Fruit fly (Drosophila melanogaster) whole organism: Measurements from ENCODE around the gene CG3862.
A peak's percentile ranks its signal among the peaks of the same experiment; 100 is the strongest.

Experiments
- CG8478 ChIP-seq: fragments of >200 bp; optimal IDR thresholded peaks from 2 replicates; lab custom pipeline; 2018; ENCODE audit warnings: inconsistent platforms
- Dll ChIP-seq: fragments of >200 bp; optimal IDR thresholded peaks from 2 replicates; lab custom pipeline; 2017
- EcR ChIP-seq, 2 experiments: fragments of >200 bp; optimal IDR thresholded peaks; 2 replicates each; lab custom pipeline; 2017; ENCODE audit warnings: missing biosample characterization in 2 of 2, missing genetic modification characterization in 2 of 2, missing genetic modification reagents in 2 of 2
- pan ChIP-seq: fragments of >200 bp; optimal IDR thresholded peaks from 2 replicates; lab custom pipeline; 2017
- psq ChIP-seq: fragments of >200 bp; optimal IDR thresholded peaks from 2 replicates; lab custom pipeline; 2017
- usp ChIP-seq: fragments of >200 bp; optimal IDR thresholded peaks from 2 replicates; lab custom pipeline; 2017; ENCODE audit warnings: missing biosample characterization, missing genetic modification characterization, mixed read lengths

CG3862 gene

DNA sequence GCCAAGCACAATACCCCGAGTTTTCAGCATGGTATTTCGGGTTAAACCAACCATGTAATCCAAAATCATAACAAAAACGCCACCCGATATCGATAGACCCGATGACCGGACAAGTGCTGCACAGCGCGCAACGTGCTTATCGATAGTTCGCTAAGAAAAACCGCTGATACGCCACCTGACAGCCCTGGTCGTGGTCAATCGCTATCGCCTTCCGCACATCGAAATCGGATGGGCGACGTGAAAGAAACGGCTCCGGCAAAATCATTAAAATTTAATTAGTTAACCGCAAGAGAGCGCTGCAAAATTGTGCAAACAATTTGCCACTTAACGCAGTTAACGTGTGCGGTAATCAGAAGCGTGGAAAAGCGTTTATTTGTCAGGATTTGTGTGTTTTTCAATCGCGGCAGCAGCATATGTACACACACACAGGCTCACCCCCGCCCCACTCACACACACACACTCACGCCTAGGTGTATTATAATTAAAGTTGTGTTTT lies at the start of gene CG3862, which contains the start of gene dock:
TSS of gene CG3862 (minus strand) at position 94 of the 496 bp plus-strand sequence.
TSS of gene dock (plus strand) at position 202 of the 496 bp plus-strand sequence.
- no peak for TF ChIP-seq Dll (lab: Kevin White, UChicago)

- TF ChIP-seq usp (GFP tag; lab: Kevin White, UChicago): no peak
- no peak for TF ChIP-seq psq (lab: Kevin White, UChicago)
- no peak for TF ChIP-seq CG8478 (lab: Kevin White, UChicago)
- TF ChIP-seq EcR (GFP tag; optimal IDR thresholded peaks at IDR 0.05; lab: Kevin White, UChicago): no peak
- no peak for TF ChIP-seq pan (lab: Kevin White, UChicago)
- TF ChIP-seq Dll (lab: Kevin White, UChicago): no peak
These were observed 48.3 kb upstream of the CG3862 start for dm6 chr2L:873724-874504.

dm6 chr2L:871419-871846 lies 45.8 kb upstream of the CG3862 start:
- TF ChIP-seq EcR (GFP tag; optimal IDR thresholded peaks at IDR 0.05; lab: Kevin White, UChicago) (no peak), CG8478 (lab: Kevin White, UChicago) (no peak), Dll (lab: Kevin White, UChicago) (no peak), pan (lab: Kevin White, UChicago) (no peak), usp (GFP tag; lab: Kevin White, UChicago) (no peak), psq (lab: Kevin White, UChicago) (no peak)

dm6 chr2L:870749-871418 lies 45.2 kb upstream of the CG3862 start:
- TF ChIP-seq pan (lab: Kevin White, UChicago) (no peak), psq (lab: Kevin White, UChicago) (no peak), usp (GFP tag; lab: Kevin White, UChicago) (no peak)

- TF ChIP-seq EcR (GFP tag; optimal IDR thresholded peaks at IDR 0.05; lab: Kevin White, UChicago): no peak
- TF ChIP-seq psq (lab: Kevin White, UChicago): no peak
- TF ChIP-seq Dll (lab: Kevin White, UChicago): no peak
- no peak for TF ChIP-seq usp (GFP tag; lab: Kevin White, UChicago)
- no peak for TF ChIP-seq pan (lab: Kevin White, UChicago)
- no peak for TF ChIP-seq CG8478 (lab: Kevin White, UChicago)
These were observed 44.6 kb upstream of the CG3862 start, which contains the start of gene PNUTS for dm6 chr2L:870285-870684. TSS of gene PNUTS (plus strand) at chr2L:870465.

DNA sequence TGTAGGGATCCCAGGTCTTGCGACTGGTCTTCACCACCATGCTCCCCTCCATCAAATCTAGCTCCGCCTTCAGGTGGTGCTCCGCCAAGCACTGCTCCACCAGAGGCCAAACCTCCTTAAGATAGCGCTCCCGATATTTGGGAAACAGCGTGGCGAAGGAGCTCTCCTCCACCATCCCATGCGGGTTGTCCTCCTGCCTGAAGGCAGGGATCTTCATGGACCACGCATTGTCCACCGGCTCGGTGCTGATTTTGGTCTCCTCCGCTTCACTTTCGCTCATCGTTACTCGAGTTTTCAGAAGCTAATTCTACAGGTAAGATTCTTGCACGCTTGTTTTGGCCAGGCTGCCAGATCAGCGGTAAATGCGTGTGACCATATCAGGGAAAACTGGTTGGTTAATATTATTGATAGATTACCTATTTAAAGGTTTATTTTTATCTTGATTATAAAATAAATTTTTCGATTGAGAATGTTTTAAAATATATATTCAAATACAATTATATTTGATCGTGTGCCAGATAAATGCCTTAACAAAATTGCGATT lies 43.9 kb upstream of the CG3862 start, which contains the start of gene dbe:
TSS of gene dbe (minus strand) at position 361 of the 544 bp plus-strand sequence.
- TF ChIP-seq CG8478 (lab: Kevin White, UChicago) (no peak), pan (lab: Kevin White, UChicago) (peak; percentile 15), EcR (GFP tag; optimal IDR thresholded peaks at IDR 0.05; lab: Kevin White, UChicago) (no peak), Dll (lab: Kevin White, UChicago) (no peak), usp (GFP tag; lab: Kevin White, UChicago) (no peak), psq (lab: Kevin White, UChicago) (no peak)

- TF ChIP-seq psq (lab: Kevin White, UChicago) (no peak), usp (GFP tag; lab: Kevin White, UChicago) (no peak), Dll (lab: Kevin White, UChicago) (no peak), CG8478 (lab: Kevin White, UChicago) (no peak), pan (lab: Kevin White, UChicago) (no peak), EcR (GFP tag; optimal IDR thresholded peaks at IDR 0.05; lab: Kevin White, UChicago) (no peak)
These were observed 43.3 kb upstream of the CG3862 start for dm6 chr2L:868961-869360.

- no peak for TF ChIP-seq EcR (GFP tag; optimal IDR thresholded peaks at IDR 0.05; lab: Kevin White, UChicago)
- TF ChIP-seq psq (lab: Kevin White, UChicago): no peak
- TF ChIP-seq CG8478 (lab: Kevin White, UChicago): peak; percentile 25
These were observed 42.4 kb upstream of the CG3862 start, which contains the start of gene aru for dm6 chr2L:867899-868605. TSS of gene aru (minus strand) at chr2L:868354.

- TF ChIP-seq CG8478 (lab: Kevin White, UChicago) (no peak), pan (lab: Kevin White, UChicago) (no peak), EcR (GFP tag; optimal IDR thresholded peaks at IDR 0.05; lab: Kevin White, UChicago) (no peak), psq (lab: Kevin White, UChicago) (no peak), Dll (lab: Kevin White, UChicago) (no peak), usp (GFP tag; lab: Kevin White, UChicago) (no peak)
These were observed 41.5 kb upstream of the CG3862 start for dm6 chr2L:866950-867744.

- no peak for TF ChIP-seq EcR (GFP tag; optimal IDR thresholded peaks at IDR 0.05; lab: Kevin White, UChicago)
- no peak for TF ChIP-seq usp (GFP tag; lab: Kevin White, UChicago)
- TF ChIP-seq Dll (lab: Kevin White, UChicago): no peak
- TF ChIP-seq CG8478 (lab: Kevin White, UChicago): no peak
- no peak for TF ChIP-seq psq (lab: Kevin White, UChicago)
- TF ChIP-seq pan (lab: Kevin White, UChicago): no peak
These were observed 40.2 kb upstream of the CG3862 start for dm6 chr2L:865851-866250.
